Worm (Caenorhabditis elegans) whole organism, L1 larva: ENCODE results near the gene EGAP1.1.

Experiments used
- C16A3.4 ChIP-seq: fragments of 150-350 bp; optimal IDR thresholded peaks from 2 replicates; lab custom pipeline; 2014; ENCODE audit warnings: missing biosample characterization, missing genetic modification characterization
- alr-1 ChIP-seq: fragments of 200-800 bp; sonication (Bioruptor generic); optimal IDR thresholded peaks from 2 replicates; lab custom pipeline; 2018; ENCODE audit warnings: borderline replicate concordance, mild to moderate bottlenecking, missing genetic modification characterization, missing compliant biosample characterization
- aly-2 ChIP-seq: fragments of 150-350 bp; optimal IDR thresholded peaks from 2 replicates; lab custom pipeline; 2014; ENCODE audit warnings: missing biosample characterization, missing genetic modification characterization
- ama-1 ChIP-seq: fragments of 150-350 bp; optimal IDR thresholded peaks from 2 replicates; lab custom pipeline; 2014
- ceh-8 ChIP-seq: fragments of 200-800 bp; sonication (Bioruptor generic); optimal IDR thresholded peaks from 2 replicates; lab custom pipeline; 2018; ENCODE audit warnings: mild to moderate bottlenecking, missing genetic modification characterization, moderate library complexity, missing compliant biosample characterization
- ceh-88 ChIP-seq: fragments of 200-800 bp; sonication (Bioruptor generic); IDR thresholded peaks from 2 replicates; pipeline ENCODE4 v1.3.6; 2022; ENCODE audit warnings: missing genetic modification characterization, missing compliant biosample characterization
- dpl-1 ChIP-seq, 3 experiments: fragments of 150-350 bp in 2 of 3; sonication (generic microtip) in 1 of 3; optimal IDR thresholded peaks; 2 replicates each; lab custom pipeline; 2014 to 2017; ENCODE audit warnings: missing biosample characterization in 3 of 3, missing genetic modification characterization in 3 of 3, missing genetic modification reagents in 3 of 3
- dsc-1 ChIP-seq: sonication (generic microtip); optimal IDR thresholded peaks from 2 replicates; lab custom pipeline; 2016; ENCODE audit warnings: mild to moderate bottlenecking, missing genetic modification characterization, missing compliant biosample characterization
- efl-1 ChIP-seq, 4 experiments: fragments of 150-350 bp; optimal IDR thresholded peaks in 3 of 4; peaks in 1 of 4; 1 replicate in 1 of 4; 2 replicates in 3 of 4; lab custom pipeline; 2014; ENCODE audit warnings: missing biosample characterization in 2 of 4, missing genetic modification characterization in 2 of 4, missing genetic modification reagents in 2 of 4
- efl-3 ChIP-seq: fragments of 200-800 bp; sonication (Bioruptor generic); optimal IDR thresholded peaks from 2 replicates; lab custom pipeline; 2018; ENCODE audit warnings: mild to moderate bottlenecking, missing genetic modification characterization, missing compliant biosample characterization
- egl-27 ChIP-seq, 2 experiments: fragments of 150-350 bp in 1 of 2; sonication (generic microtip); optimal IDR thresholded peaks; 3 replicates each; lab custom pipeline; 2017 to 2018; ENCODE audit warnings: missing biosample characterization in 2 of 2, missing genetic modification characterization in 2 of 2, missing genetic modification reagents in 2 of 2
- elt-2 ChIP-seq: sonication (generic microtip); optimal IDR thresholded peaks from 2 replicates; lab custom pipeline; 2016; ENCODE audit warnings: missing genetic modification characterization, mild to moderate bottlenecking, inconsistent platforms, missing compliant biosample characterization, missing genetic modification reagents
- fkh-4 ChIP-seq: sonication (generic microtip); optimal IDR thresholded peaks from 2 replicates; lab custom pipeline; 2016; ENCODE audit warnings: missing compliant biosample characterization, missing genetic modification characterization, borderline replicate concordance
- fkh-8 ChIP-seq: sonication (generic microtip); optimal IDR thresholded peaks from 2 replicates; lab custom pipeline; 2016; ENCODE audit warnings: mild to moderate bottlenecking, missing genetic modification characterization, missing compliant biosample characterization
- grh-1 ChIP-seq: fragments of 200-800 bp; sonication (Bioruptor generic); IDR thresholded peaks from 2 replicates; pipeline ENCODE4 v1.3.6; 2022; ENCODE audit warnings: missing genetic modification reagents, missing genetic modification characterization, missing compliant biosample characterization
- hpl-2 ChIP-seq: fragments of 150-350 bp; optimal IDR thresholded peaks from 2 replicates; lab custom pipeline; 2014; ENCODE audit warnings: missing biosample characterization, missing genetic modification reagents, missing genetic modification characterization
- isw-1 ChIP-seq: fragments of 200-800 bp; sonication (Bioruptor generic); IDR thresholded peaks from 2 replicates; pipeline ENCODE4 v1.3.6; 2022; ENCODE audit warnings: missing genetic modification characterization, missing compliant biosample characterization
- lin-14 ChIP-seq: fragments of 200-800 bp; sonication (Bioruptor generic); optimal IDR thresholded peaks from 2 replicates; lab custom pipeline; 2018; ENCODE audit warnings: mild to moderate bottlenecking, missing genetic modification characterization, moderate library complexity, missing compliant biosample characterization
- lin-35 ChIP-seq, 2 experiments: fragments of 150-350 bp; optimal IDR thresholded peaks; 2 replicates each; lab custom pipeline; 2014; ENCODE audit warnings: missing biosample characterization in 2 of 2, missing genetic modification characterization in 2 of 2, missing genetic modification reagents in 2 of 2
- lin-39 ChIP-seq: fragments of 150-350 bp; optimal IDR thresholded peaks from 2 replicates; lab custom pipeline; 2014; ENCODE audit warnings: missing biosample characterization, missing genetic modification reagents, missing genetic modification characterization
- lir-3 ChIP-seq: sonication (generic microtip); optimal IDR thresholded peaks from 2 replicates; lab custom pipeline; 2016; ENCODE audit warnings: mild to moderate bottlenecking, missing genetic modification characterization, moderate library complexity, missing compliant biosample characterization; ENCODE audit not compliant: poor library complexity
- lsy-2 ChIP-seq, 2 experiments: fragments of 150-350 bp; optimal IDR thresholded peaks; 2 replicates each; lab custom pipeline; 2014; ENCODE audit warnings: missing biosample characterization in 2 of 2, missing genetic modification characterization in 2 of 2
- mdl-1 ChIP-seq, 2 experiments: fragments of 150-350 bp; optimal IDR thresholded peaks; 2 replicates each; lab custom pipeline; 2014 to 2017; ENCODE audit warnings: missing biosample characterization in 2 of 2, missing genetic modification characterization in 2 of 2, inconsistent platforms in 1 of 2
- mep-1 ChIP-seq: fragments of 150-350 bp; optimal IDR thresholded peaks from 2 replicates; lab custom pipeline; 2014; ENCODE audit warnings: missing biosample characterization, missing genetic modification characterization
- nhr-11 ChIP-seq: fragments of 150-350 bp; optimal IDR thresholded peaks from 2 replicates; lab custom pipeline; 2014; ENCODE audit warnings: missing biosample characterization, missing genetic modification characterization
- nhr-20 ChIP-seq: sonication (generic microtip); optimal IDR thresholded peaks from 2 replicates; lab custom pipeline; 2016; ENCODE audit warnings: mild to moderate bottlenecking, missing genetic modification characterization, missing compliant biosample characterization
- nhr-47 ChIP-seq: sonication (generic microtip); optimal IDR thresholded peaks from 2 replicates; lab custom pipeline; 2016; ENCODE audit warnings: mild to moderate bottlenecking, missing genetic modification characterization, moderate library complexity, missing compliant biosample characterization
- nhr-71 ChIP-seq: sonication (generic microtip); optimal IDR thresholded peaks from 2 replicates; lab custom pipeline; 2016; ENCODE audit warnings: mild to moderate bottlenecking, missing genetic modification characterization, moderate library complexity, missing compliant biosample characterization
- nhr-76 ChIP-seq: sonication (generic microtip); optimal IDR thresholded peaks from 2 replicates; lab custom pipeline; 2017; ENCODE audit warnings: missing biosample characterization, missing genetic modification characterization
- nhr-85 ChIP-seq: sonication (generic microtip); peaks from one replicate; lab custom pipeline; 2016; ENCODE audit warnings: missing genetic modification characterization, inconsistent platforms, missing compliant biosample characterization
- nhr-90 ChIP-seq: sonication (generic microtip); optimal IDR thresholded peaks from 2 replicates; lab custom pipeline; 2016; ENCODE audit warnings: mild to moderate bottlenecking, missing genetic modification characterization, missing compliant biosample characterization; ENCODE audit not compliant: poor library complexity
- pqm-1 ChIP-seq: sonication (generic microtip); optimal IDR thresholded peaks from 3 replicates; lab custom pipeline; 2017; ENCODE audit warnings: missing biosample characterization, missing genetic modification characterization
- snpc-4 ChIP-seq: fragments of 150-350 bp; optimal IDR thresholded peaks from 2 replicates; lab custom pipeline; 2014; ENCODE audit warnings: missing biosample characterization, missing genetic modification characterization
- snu-23 ChIP-seq: sonication (generic microtip); optimal IDR thresholded peaks from 2 replicates; lab custom pipeline; 2016; ENCODE audit warnings: missing genetic modification characterization, missing compliant biosample characterization
- sox-4 ChIP-seq: sonication (generic microtip); optimal IDR thresholded peaks from 2 replicates; lab custom pipeline; 2016; ENCODE audit warnings: missing genetic modification characterization, missing compliant biosample characterization
- sup-37 ChIP-seq: fragments of 200-800 bp; sonication (Bioruptor generic); optimal IDR thresholded peaks from 2 replicates; lab custom pipeline; 2018; ENCODE audit warnings: mild to moderate bottlenecking, missing genetic modification characterization, missing compliant biosample characterization
- unc-30 ChIP-seq: sonication (generic microtip); optimal IDR thresholded peaks from 2 replicates; lab custom pipeline; 2017; ENCODE audit warnings: missing biosample characterization, missing genetic modification characterization
- xbp-1 ChIP-seq: sonication (generic microtip); optimal IDR thresholded peaks from 2 replicates; lab custom pipeline; 2016; ENCODE audit warnings: missing genetic modification characterization, missing compliant biosample characterization
- zag-1 ChIP-seq: fragments of 150-350 bp; optimal IDR thresholded peaks from 2 replicates; lab custom pipeline; 2014; ENCODE audit warnings: missing biosample characterization, missing genetic modification characterization
- ztf-11 ChIP-seq, 2 experiments: sonication (generic microtip); optimal IDR thresholded peaks; 2 replicates each; lab custom pipeline; 2016 to 2017; ENCODE audit warnings: missing genetic modification characterization in 2 of 2, missing biosample characterization in 1 of 2, missing compliant biosample characterization in 1 of 2
- ztf-4 ChIP-seq: fragments of 150-350 bp; optimal IDR thresholded peaks from 2 replicates; lab custom pipeline; 2014; ENCODE audit warnings: missing biosample characterization, missing genetic modification characterization

The EGAP1.1 gene

DNA sequence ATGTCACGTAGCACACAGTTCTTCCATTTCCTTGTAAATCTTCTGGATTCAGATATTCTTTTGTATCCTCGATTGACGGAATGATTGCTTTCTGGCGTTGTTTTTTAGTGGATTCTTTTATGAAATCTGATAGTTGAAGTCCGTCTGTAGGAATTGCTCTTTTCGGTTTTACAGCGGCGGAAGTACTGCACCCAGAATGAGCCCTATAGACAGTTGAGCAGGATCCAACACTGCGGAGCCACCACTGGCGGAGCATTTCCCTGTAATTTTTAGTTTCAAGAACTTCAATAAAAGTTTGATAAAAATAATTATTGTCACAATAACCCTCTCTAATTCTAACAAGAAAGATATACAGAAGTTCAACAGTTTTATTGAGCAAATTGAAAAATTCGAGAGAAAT is 8.8 kb upstream of the EGAP1.1 start, which contains the start of gene F25B5.5:
TSS of gene F25B5.5 (minus strand) at position 260 of the 400 bp plus-strand sequence.
- TF ChIP-seq efl-1 (optimal IDR thresholded peaks at IDR 0.05; lab: Kevin White, UChicago), result no peak
- TF ChIP-seq efl-1 (GFP tag; optimal IDR thresholded peaks at IDR 0.05 in 1 of 2; lab: Kevin White, UChicago), result peak in 1 of 2 experiments; percentile 23
- no peak for TF ChIP-seq zag-1 (tag; lab: Kevin White, UChicago)
- TF ChIP-seq nhr-11, result no peak

DNA sequence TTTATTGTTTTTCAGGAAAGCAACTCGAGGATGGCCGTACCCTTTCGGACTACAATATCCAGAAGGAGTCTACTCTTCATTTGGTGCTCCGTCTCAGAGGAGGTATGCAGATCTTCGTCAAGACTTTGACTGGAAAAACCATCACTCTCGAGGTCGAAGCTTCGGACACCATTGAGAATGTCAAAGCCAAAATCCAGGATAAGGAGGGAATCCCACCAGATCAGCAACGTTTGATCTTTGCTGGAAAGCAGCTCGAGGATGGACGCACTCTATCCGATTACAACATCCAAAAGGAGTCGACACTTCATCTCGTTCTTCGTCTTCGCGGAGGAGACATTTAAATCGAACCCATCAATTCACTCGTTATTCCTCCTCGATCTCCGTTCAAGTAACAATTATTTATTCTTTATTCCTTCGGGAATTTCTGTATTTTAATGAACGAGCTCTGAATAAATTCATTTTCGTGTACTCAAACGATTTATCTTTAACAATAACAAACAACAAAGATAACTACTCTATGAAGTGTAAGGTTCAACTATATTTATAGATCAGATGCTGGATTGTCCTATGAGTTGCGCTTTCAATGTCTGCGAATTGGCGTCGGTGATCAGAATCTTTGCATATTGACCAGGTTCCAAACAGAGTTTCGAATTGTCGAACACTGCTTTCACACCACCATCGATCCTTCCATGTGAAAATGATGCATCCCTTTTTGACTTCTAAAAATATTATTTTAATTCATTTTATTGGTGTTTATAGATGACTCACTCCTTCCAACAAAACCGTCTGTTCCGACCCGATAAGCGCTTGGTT is 6.6 kb upstream of the EGAP1.1 start:
- TF ChIP-seq nhr-20 (tag; lab: Kevin White, UChicago), result peak; percentile 40
- TF ChIP-seq elt-2 (tag; lab: Kevin White, UChicago), result peak; percentile 39
- TF ChIP-seq fkh-8 (tag; lab: Kevin White, UChicago), result no peak
- peak; percentile 54 for TF ChIP-seq nhr-71 (tag; lab: Kevin White, UChicago)
- no peak for TF ChIP-seq alr-1 (tag; lab: Kevin White, UChicago)
- TF ChIP-seq lin-14 (GFP tag; lab: Kevin White, UChicago), result peak; percentile 25
- peak; percentile 22 for TF ChIP-seq ztf-4 (tag; lab: Kevin White, UChicago)
- TF ChIP-seq mdl-1 (tag; optimal IDR thresholded peaks at IDR 0.05; lab: Kevin White, UChicago), result no peak
- peak in 1 of 2 experiments; percentile 45 for TF ChIP-seq lin-35 (GFP tag; optimal IDR thresholded peaks at IDR 0.05; lab: Kevin White, UChicago)
- TF ChIP-seq nhr-90 (tag; lab: Kevin White, UChicago), result peak; percentile 68
- peak; percentile 58 for TF ChIP-seq nhr-47 (tag; lab: Kevin White, UChicago)
- peak; percentile 18 for TF ChIP-seq xbp-1
- TF ChIP-seq snu-23, result peak; percentile 27
- peak; percentile 93 for TF ChIP-seq ama-1 (lab: Kevin White, UChicago)
- TF ChIP-seq lin-39 (tag; lab: Kevin White, UChicago), result no peak
- TF ChIP-seq snpc-4 (tag; lab: Kevin White, UChicago), result no peak
- peak in 1 of 2 experiments; percentile 18 for TF ChIP-seq lsy-2 (tag; optimal IDR thresholded peaks at IDR 0.05; lab: Kevin White, UChicago)
- TF ChIP-seq egl-27 (tag; optimal IDR thresholded peaks at IDR 0.05; lab: Kevin White, UChicago), result no peak
- peak; percentile 48 for TF ChIP-seq nhr-85 (tag; lab: Kevin White, UChicago)
- TF ChIP-seq lir-3, result peak; percentile 57
- peak; percentile 35; the same call in 1 of the 2 replicates for TF ChIP-seq grh-1 (GFP tag; lab: Robert Waterston, UW)
- no peak for TF ChIP-seq pqm-1 (tag; lab: Kevin White, UChicago)
- peak; percentile 67 for TF ChIP-seq hpl-2 (GFP tag; lab: Kevin White, UChicago)
- no peak for TF ChIP-seq C16A3.4
- TF ChIP-seq ceh-88 (GFP tag; lab: Robert Waterston, UW), result no peak
- TF ChIP-seq dsc-1, result peak; percentile 3
- TF ChIP-seq efl-1 (optimal IDR thresholded peaks at IDR 0.05; lab: Kevin White, UChicago), result peak in 1 of 2 experiments; percentile 24
- TF ChIP-seq efl-1 (GFP tag; optimal IDR thresholded peaks at IDR 0.05 in 1 of 2; lab: Kevin White, UChicago), result peak in 1 of 2 experiments; percentile 92
- TF ChIP-seq aly-2 (tag; lab: Kevin White, UChicago), result peak; percentile 98
- TF ChIP-seq ztf-11 (tag; optimal IDR thresholded peaks at IDR 0.05; lab: Kevin White, UChicago), result peak in 1 of 2 experiments; percentile 19

ce11 chrIII:5942104-5942503 is 5.1 kb upstream of the EGAP1.1 start:
- TF ChIP-seq lin-14 (GFP tag; lab: Kevin White, UChicago), result peak; percentile 5
- TF ChIP-seq nhr-85 (tag; lab: Kevin White, UChicago), result peak; percentile 63
- TF ChIP-seq xbp-1, result no peak
- TF ChIP-seq, all 84 proteins: peak for 2

ce11 chrIII:5940525-5940974 is 3.5 kb upstream of the EGAP1.1 start:
- TF ChIP-seq ceh-8 (GFP tag; lab: Kevin White, UChicago) (peak; percentile 15), elt-2 (tag; lab: Kevin White, UChicago) (no peak), fkh-8 (tag; lab: Kevin White, UChicago) (peak; percentile 70), sox-4 (tag; lab: Kevin White, UChicago) (no peak), fkh-4 (no peak), aly-2 (tag; lab: Kevin White, UChicago) (peak; percentile 68), lsy-2 (tag; optimal IDR thresholded peaks at IDR 0.05; lab: Kevin White, UChicago) (peak; percentile 37 to 69), nhr-76 (no peak), snu-23 (peak; percentile 81), dpl-1 (GFP tag; optimal IDR thresholded peaks at IDR 0.05; lab: Kevin White, UChicago) (peak; percentile 1 to 33 (median 24)), nhr-90 (tag; lab: Kevin White, UChicago) (no peak), alr-1 (tag; lab: Kevin White, UChicago) (no peak), sup-37 (no peak), unc-30 (tag; lab: Kevin White, UChicago) (no peak), efl-3 (GFP tag; lab: Kevin White, UChicago) (no peak), nhr-85 (tag; lab: Kevin White, UChicago) (peak; percentile 75), xbp-1 (peak; percentile 49), mdl-1 (tag; optimal IDR thresholded peaks at IDR 0.05; lab: Kevin White, UChicago) (peak in 1 of 2 experiments; percentile 94), isw-1 (GFP tag; lab: Robert Waterston, UW) (no peak), mep-1 (no peak), lin-35 (GFP tag; optimal IDR thresholded peaks at IDR 0.05; lab: Kevin White, UChicago) (peak; percentile 48 to 75), lin-39 (tag; lab: Kevin White, UChicago) (no peak)
